Fruit fly (Drosophila melanogaster) whole organism, embryonic: ENCODE data around the gene Esyt2.

Experiments used
- ATbp ChIP-seq: fragments of 200-800 bp; sonication (Bioruptor generic); optimal IDR thresholded peaks from 2 replicates; lab custom pipeline; 2017; ENCODE audit warnings: missing biosample characterization, mild to moderate bottlenecking, missing genetic modification characterization, missing genetic modification reagents
- B-H1 ChIP-seq: fragments of 200-800 bp; sonication (Bioruptor generic); IDR thresholded peaks from 3 replicates; pipeline ENCODE4 v1.3.6; 2022; ENCODE audit warnings: missing biosample characterization, missing genetic modification characterization
- C15 ChIP-seq: fragments of 200-800 bp; sonication (Bioruptor generic); IDR thresholded peaks from 3 replicates; pipeline ENCODE4 v1.3.6; 2022; ENCODE audit warnings: missing biosample characterization, missing genetic modification characterization
- CG1024 ChIP-seq: fragments of 200-800 bp; sonication (Bioruptor generic); IDR thresholded peaks from 2 replicates; pipeline ENCODE4 v1.3.6; 2022; ENCODE audit warnings: missing biosample characterization, missing genetic modification characterization
- CG10431 ChIP-seq: fragments of 200-800 bp; sonication (Bioruptor generic); optimal IDR thresholded peaks from 3 replicates; lab custom pipeline; 2018; ENCODE audit warnings: missing biosample characterization, mild to moderate bottlenecking, missing genetic modification characterization
- CG12104 ChIP-seq: fragments of 200-800 bp; sonication (Bioruptor generic); optimal IDR thresholded peaks from 3 replicates; lab custom pipeline; 2016; ENCODE audit warnings: missing biosample characterization, missing genetic modification characterization
- CG12155 ChIP-seq: fragments of 200-800 bp; sonication (Bioruptor generic); optimal IDR thresholded peaks from 3 replicates; lab custom pipeline; 2016; ENCODE audit warnings: missing biosample characterization, missing genetic modification characterization
- CG12299 ChIP-seq: fragments of 200-800 bp; sonication (Bioruptor generic); optimal IDR thresholded peaks from 2 replicates; lab custom pipeline; 2018; ENCODE audit warnings: missing biosample characterization, mild to moderate bottlenecking, missing genetic modification characterization
- CG14441 ChIP-seq: fragments of 200-800 bp; sonication (Bioruptor generic); IDR thresholded peaks from 2 replicates; pipeline ENCODE4 v1.3.6; 2022; ENCODE audit warnings: missing biosample characterization, missing genetic modification characterization
- CG1603 ChIP-seq: fragments of 200-800 bp; sonication (Bioruptor generic); optimal IDR thresholded peaks from 2 replicates; lab custom pipeline; 2019; ENCODE audit warnings: missing biosample characterization, mild to moderate bottlenecking, missing genetic modification characterization, moderate library complexity
- CG16815 ChIP-seq: fragments of 200-800 bp; sonication (Bioruptor generic); optimal IDR thresholded peaks from 3 replicates; lab custom pipeline; 2017; ENCODE audit warnings: missing biosample characterization, mild to moderate bottlenecking, missing genetic modification characterization
- CG17385 ChIP-seq: fragments of 200-800 bp; sonication (Bioruptor generic); optimal IDR thresholded peaks from 3 replicates; lab custom pipeline; 2018; ENCODE audit warnings: missing biosample characterization, mild to moderate bottlenecking, missing genetic modification characterization
- CG17829 ChIP-seq: fragments of 200-800 bp; optimal IDR thresholded peaks from 2 replicates; lab custom pipeline; 2019; ENCODE audit warnings: missing biosample characterization, mild to moderate bottlenecking, missing genetic modification characterization, moderate library complexity
- CG18262 ChIP-seq: fragments of 200-800 bp; optimal IDR thresholded peaks from 3 replicates; lab custom pipeline; 2019; ENCODE audit warnings: missing biosample characterization, mild to moderate bottlenecking, missing genetic modification characterization, moderate library complexity
- CG2889 ChIP-seq: fragments of 200-800 bp; sonication (Bioruptor generic); IDR thresholded peaks from 3 replicates; pipeline ENCODE4 v1.3.6; 2022; ENCODE audit warnings: missing biosample characterization, missing genetic modification characterization
- CG31365 ChIP-seq: fragments of 200-800 bp; sonication (Bioruptor generic); optimal IDR thresholded peaks from 2 replicates; lab custom pipeline; 2018; ENCODE audit warnings: missing biosample characterization, mild to moderate bottlenecking, missing genetic modification characterization
- CG31441 ChIP-seq: fragments of 200-800 bp; sonication (Bioruptor generic); IDR thresholded peaks from 2 replicates; pipeline ENCODE4 v1.3.6; 2022; ENCODE audit warnings: missing biosample characterization, missing genetic modification characterization
- CG33557 ChIP-seq: fragments of 200-800 bp; sonication (Bioruptor generic); optimal IDR thresholded peaks from 2 replicates; lab custom pipeline; 2019; ENCODE audit warnings: missing biosample characterization, mild to moderate bottlenecking, missing genetic modification characterization, moderate library complexity
- CG3995 ChIP-seq: fragments of 200-800 bp; sonication (Bioruptor generic); optimal IDR thresholded peaks from 3 replicates; lab custom pipeline; 2016; ENCODE audit warnings: missing biosample characterization, missing genetic modification characterization
- CG4282 ChIP-seq: fragments of 200-800 bp; sonication (Bioruptor generic); optimal IDR thresholded peaks from 2 replicates; lab custom pipeline; 2016; ENCODE audit warnings: missing biosample characterization, missing genetic modification characterization
- CG6854 ChIP-seq: fragments of 200-800 bp; sonication (Bioruptor generic); optimal IDR thresholded peaks from 3 replicates; lab custom pipeline; 2017; ENCODE audit warnings: missing biosample characterization, mild to moderate bottlenecking, missing genetic modification characterization
- CG8281 ChIP-seq: fragments of 200-800 bp; sonication (Bioruptor generic); optimal IDR thresholded peaks from 2 replicates; lab custom pipeline; 2018; ENCODE audit warnings: missing biosample characterization, mild to moderate bottlenecking, missing genetic modification characterization, moderate library complexity
- Camta ChIP-seq: fragments of 200-800 bp; sonication (Bioruptor generic); optimal IDR thresholded peaks from 2 replicates; lab custom pipeline; 2016; ENCODE audit warnings: missing biosample characterization, missing genetic modification characterization
- E2f2 ChIP-seq: fragments of 200-800 bp; sonication (Bioruptor generic); IDR thresholded peaks from 2 replicates; pipeline ENCODE4 v1.3.6; 2022; ENCODE audit warnings: missing biosample characterization, missing genetic modification characterization
- Eip74EF ChIP-seq, 2 experiments: fragments of 200-800 bp in 1 of 2; fragments of >200 bp in 1 of 2; sonication (Bioruptor generic) in 1 of 2; optimal IDR thresholded peaks; 2 replicates each; lab custom pipeline; 2017 to 2019; ENCODE audit warnings: missing biosample characterization in 2 of 2, missing genetic modification characterization in 2 of 2, mild to moderate bottlenecking in 1 of 2, moderate library complexity in 1 of 2
- Hmr ChIP-seq: fragments of 200-800 bp; sonication (Bioruptor generic); optimal IDR thresholded peaks from 3 replicates; lab custom pipeline; 2017; ENCODE audit warnings: mild to moderate bottlenecking, missing biosample characterization, missing genetic modification reagents, missing genetic modification characterization
- Lpt ChIP-seq: fragments of >200 bp; optimal IDR thresholded peaks from 2 replicates; lab custom pipeline; 2018; ENCODE audit warnings: missing biosample characterization, missing genetic modification characterization
- Myb ChIP-seq: fragments of 200-800 bp; sonication (Bioruptor generic); optimal IDR thresholded peaks from 2 replicates; lab custom pipeline; 2016; ENCODE audit warnings: missing biosample characterization, missing genetic modification characterization
- NFAT ChIP-seq: fragments of 200-800 bp; sonication (Bioruptor generic); IDR thresholded peaks from 2 replicates; pipeline ENCODE4 v1.3.6; 2022; ENCODE audit warnings: missing biosample characterization, missing genetic modification characterization
- Neu2 ChIP-seq: fragments of 200-800 bp; sonication (Bioruptor generic); optimal IDR thresholded peaks from 3 replicates; lab custom pipeline; 2016; ENCODE audit warnings: missing biosample characterization, missing genetic modification characterization, borderline replicate concordance
- Nf-YA ChIP-seq: fragments of 200-800 bp; sonication (Bioruptor generic); IDR thresholded peaks from 2 replicates; pipeline ENCODE4 v1.3.6; 2022; ENCODE audit warnings: missing biosample characterization, missing genetic modification characterization
- Ptx1 ChIP-seq: fragments of 200-800 bp; sonication (Bioruptor generic); IDR thresholded peaks from 2 replicates; pipeline ENCODE4 v1.3.6; 2022; ENCODE audit warnings: missing biosample characterization, missing genetic modification characterization
- Trl ChIP-seq, 3 experiments: fragments of >200 bp in 2 of 3; fragments of 200-800 bp in 1 of 3; sonication (Bioruptor generic) in 1 of 3; optimal IDR thresholded peaks; 2 replicates in 1 of 3; 3 replicates in 2 of 3; lab custom pipeline; 2016 to 2017; ENCODE audit warnings: missing biosample characterization in 1 of 3, missing genetic modification characterization in 1 of 3
- ac ChIP-seq: fragments of 200-800 bp; sonication (Bioruptor generic); optimal IDR thresholded peaks from 3 replicates; lab custom pipeline; 2017; ENCODE audit warnings: missing biosample characterization, mild to moderate bottlenecking, missing genetic modification characterization
- ci ChIP-seq: fragments of 200-800 bp; sonication (Bioruptor generic); IDR thresholded peaks from 3 replicates; pipeline ENCODE4 v1.3.6; 2022; ENCODE audit warnings: missing biosample characterization, missing genetic modification characterization
- croc ChIP-seq: fragments of 200-800 bp; sonication (Bioruptor generic); conservative IDR thresholded peaks from 3 replicates; pipeline ENCODE4 v1.3.6; 2022; ENCODE audit warnings: missing biosample characterization, missing genetic modification characterization
- crp ChIP-seq, 2 experiments: fragments of 200-800 bp; sonication (Bioruptor generic); optimal IDR thresholded peaks; 2 replicates in 1 of 2; 3 replicates in 1 of 2; lab custom pipeline; 2017; ENCODE audit warnings: missing biosample characterization in 2 of 2, missing genetic modification characterization in 2 of 2, mild to moderate bottlenecking in 1 of 2, moderate library complexity in 1 of 2
- da ChIP-seq: fragments of 200-800 bp; sonication (Bioruptor generic); optimal IDR thresholded peaks from 2 replicates; lab custom pipeline; 2016; ENCODE audit warnings: missing biosample characterization, missing genetic modification characterization
- dm ChIP-seq: fragments of 200-800 bp; sonication (Bioruptor generic); optimal IDR thresholded peaks from 3 replicates; lab custom pipeline; 2016; ENCODE audit warnings: missing biosample characterization, missing genetic modification characterization
- hbn ChIP-seq: fragments of 200-800 bp; sonication (Bioruptor generic); IDR thresholded peaks from 2 replicates; pipeline ENCODE4 v1.3.6; 2022; ENCODE audit warnings: missing biosample characterization, missing genetic modification characterization; ENCODE audit not compliant: partially characterized antibody
- ind ChIP-seq: fragments of 200-800 bp; sonication (Bioruptor generic); optimal IDR thresholded peaks from 3 replicates; lab custom pipeline; 2016; ENCODE audit warnings: missing biosample characterization, missing genetic modification characterization
- jing ChIP-seq: fragments of 200-800 bp; sonication (Bioruptor generic); optimal IDR thresholded peaks from 2 replicates; lab custom pipeline; 2018; ENCODE audit warnings: missing biosample characterization, mild to moderate bottlenecking, missing genetic modification characterization
- salm ChIP-seq: fragments of 200-800 bp; sonication (Bioruptor generic); optimal IDR thresholded peaks from 2 replicates; lab custom pipeline; 2018; ENCODE audit warnings: missing biosample characterization, mild to moderate bottlenecking, missing genetic modification characterization
- scrt ChIP-seq: fragments of 200-800 bp; sonication (Bioruptor generic); optimal IDR thresholded peaks from 2 replicates; lab custom pipeline; 2018; ENCODE audit warnings: missing biosample characterization, mild to moderate bottlenecking, missing genetic modification characterization, moderate library complexity
- ssp ChIP-seq: fragments of 200-800 bp; sonication (Bioruptor generic); IDR thresholded peaks from 2 replicates; pipeline ENCODE4 v1.3.6; 2022; ENCODE audit warnings: missing biosample characterization, missing genetic modification characterization
- tgo ChIP-seq: fragments of 200-800 bp; sonication (Bioruptor generic); IDR thresholded peaks from 3 replicates; pipeline ENCODE4 v1.3.6; 2022; ENCODE audit warnings: missing biosample characterization, missing genetic modification characterization
- trh ChIP-seq: fragments of 200-800 bp; sonication (Bioruptor generic); optimal IDR thresholded peaks from 2 replicates; lab custom pipeline; 2016; ENCODE audit warnings: missing biosample characterization, missing genetic modification characterization
- wek ChIP-seq: fragments of 200-800 bp; sonication (Bioruptor generic); optimal IDR thresholded peaks from 3 replicates; lab custom pipeline; 2018; ENCODE audit warnings: missing biosample characterization, mild to moderate bottlenecking, missing genetic modification characterization, moderate library complexity
- z ChIP-seq: fragments of 200-800 bp; sonication (Bioruptor generic); IDR thresholded peaks from 3 replicates; pipeline ENCODE4 v1.3.6; 2022; ENCODE audit warnings: missing biosample characterization, missing genetic modification characterization
- zen2 ChIP-seq: fragments of 200-800 bp; sonication (Bioruptor generic); IDR thresholded peaks from 3 replicates; pipeline ENCODE4 v1.3.6; 2022; ENCODE audit warnings: missing biosample characterization, missing genetic modification characterization; ENCODE audit not compliant: partially characterized antibody

Gene Esyt2

DNA sequence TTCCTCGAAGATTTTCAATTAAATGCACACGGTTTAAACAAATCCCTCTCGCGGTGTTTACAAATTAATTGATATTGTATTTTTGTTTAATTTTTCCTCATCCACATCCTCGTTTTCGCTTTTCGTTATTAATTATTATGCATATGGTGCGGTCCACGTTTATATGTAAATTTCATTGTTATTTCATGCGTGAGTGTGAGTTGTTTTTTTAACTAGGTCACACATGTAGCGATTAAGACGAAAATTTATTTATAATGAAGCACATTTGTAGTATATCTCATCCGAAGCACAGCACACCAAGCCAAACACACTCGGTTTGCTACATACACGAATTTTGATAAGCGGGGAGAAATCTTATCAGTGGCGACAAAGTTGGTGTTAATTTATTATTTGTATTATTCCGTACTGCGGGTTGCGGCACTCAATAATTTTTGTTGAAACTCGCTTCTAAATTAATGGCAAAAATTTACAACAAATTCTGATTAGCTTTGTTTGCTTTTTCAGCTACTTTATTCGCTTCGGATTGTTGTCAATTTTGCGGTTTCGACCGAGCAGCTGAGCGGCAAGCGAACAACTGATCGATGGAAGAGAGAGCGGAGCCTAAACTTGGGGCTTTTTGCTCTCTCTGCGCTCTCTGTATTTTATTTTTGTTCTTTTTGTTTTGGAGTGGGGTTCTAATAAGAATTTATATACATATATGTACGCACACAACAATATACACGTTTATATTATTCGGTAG is 27.0 kb downstream of the Esyt2 start (continued):
- no peak for TF ChIP-seq CG31441 (GFP tag; lab: Robert Waterston, UW)
- no peak for TF ChIP-seq ATbp (GFP tag; lab: Kevin White, UChicago)
- no peak for TF ChIP-seq E2f2 (GFP tag; lab: Robert Waterston, UW)
- TF ChIP-seq CG1603 (tag; lab: Kevin White, UChicago): no peak
- TF ChIP-seq ac (GFP tag; lab: Kevin White, UChicago): no peak
- no peak for TF ChIP-seq CG14441
- TF ChIP-seq C15: no peak
- no peak for TF ChIP-seq zen2 (GFP tag; lab: Robert Waterston, UW)
- TF ChIP-seq trh: no peak
- no peak for TF ChIP-seq CG16815
- TF ChIP-seq CG10431 (GFP tag; lab: Kevin White, UChicago): no peak
- TF ChIP-seq CG31365 (tag; lab: Kevin White, UChicago): no peak
- no peak for TF ChIP-seq CG8281 (tag; lab: Kevin White, UChicago)
- no peak for TF ChIP-seq CG4282 (GFP tag; lab: Kevin White, UChicago)
- no peak for TF ChIP-seq Neu2 (GFP tag; lab: Kevin White, UChicago)
- no peak for TF ChIP-seq jing (GFP tag; lab: Kevin White, UChicago)
- no peak for TF ChIP-seq ind (GFP tag; lab: Kevin White, UChicago)
- no peak for TF ChIP-seq croc (GFP tag; lab: Robert Waterston, UW)
- TF ChIP-seq CG2889 (GFP tag; lab: Robert Waterston, UW): no peak
- no peak for TF ChIP-seq B-H1 (GFP tag; lab: Robert Waterston, UW)
- TF ChIP-seq Nf-YA (GFP tag; lab: Robert Waterston, UW): no peak
- peak; percentile 35 for TF ChIP-seq salm (tag; lab: Kevin White, UChicago)
- TF ChIP-seq CG18262 (tag; lab: Kevin White, UChicago): no peak
- TF ChIP-seq NFAT: no peak; the same call in 1 of the 2 replicates
- TF ChIP-seq tgo: no peak
- no peak for TF ChIP-seq CG12299 (tag; lab: Kevin White, UChicago)
- TF ChIP-seq Camta (GFP tag; lab: Kevin White, UChicago): no peak
- no peak for TF ChIP-seq z (GFP tag; lab: Robert Waterston, UW)
- no peak for TF ChIP-seq ssp (GFP tag; lab: Robert Waterston, UW)
- TF ChIP-seq Trl (optimal IDR thresholded peaks at IDR 0.05; lab: Kevin White, UChicago): peak; percentile 82 to 95
- no peak for TF ChIP-seq Trl (GFP tag; optimal IDR thresholded peaks at IDR 0.05; lab: Kevin White, UChicago)
- TF ChIP-seq ci (GFP tag; lab: Robert Waterston, UW): 0 out of 3 replicates have a peak, but pooled peaks have one; percentile 22
- no peak for TF ChIP-seq CG1024 (GFP tag; lab: Robert Waterston, UW)
- TF ChIP-seq Myb (GFP tag; lab: Kevin White, UChicago): no peak
- TF ChIP-seq Eip74EF (GFP tag; optimal IDR thresholded peaks at IDR 0.05; lab: Kevin White, UChicago): no peak
- TF ChIP-seq crp (GFP tag; optimal IDR thresholded peaks at IDR 0.05; lab: Kevin White, UChicago): peak in 1 of 2 experiments; percentile 27
- no peak for TF ChIP-seq CG6854 (GFP tag; lab: Kevin White, UChicago)
- no peak for TF ChIP-seq CG12104 (GFP tag; lab: Kevin White, UChicago)
- TF ChIP-seq wek: peak; percentile 15
- TF ChIP-seq scrt (GFP tag; lab: Kevin White, UChicago): no peak
- no peak for TF ChIP-seq da (GFP tag; lab: Kevin White, UChicago)
- TF ChIP-seq hbn (GFP tag; lab: Robert Waterston, UW): no peak
- TF ChIP-seq Lpt: no peak
- TF ChIP-seq CG33557 (GFP tag; lab: Kevin White, UChicago): no peak
- TF ChIP-seq Hmr (GFP tag; lab: Kevin White, UChicago): peak; percentile 37
- no peak for TF ChIP-seq dm (GFP tag; lab: Kevin White, UChicago)
- no peak for TF ChIP-seq CG17829 (tag; lab: Kevin White, UChicago)
- TF ChIP-seq Ptx1 (GFP tag; lab: Robert Waterston, UW): no peak
- peak; percentile 19 for TF ChIP-seq CG17385 (GFP tag; lab: Kevin White, UChicago)
- TF ChIP-seq CG3995: no peak
- no peak for TF ChIP-seq CG12155 (GFP tag; lab: Kevin White, UChicago)
